Worm (Caenorhabditis elegans) whole organism, mixed stage, embryonic: ENCODE results near the gene srxa-8.

Experiments used
- bed-3 ChIP-seq: fragments of 200-800 bp; sonication (Bioruptor generic); optimal IDR thresholded peaks from 3 replicates; lab custom pipeline; 2018; ENCODE audit warnings: mild to moderate bottlenecking, missing genetic modification characterization, moderate library complexity, missing compliant biosample characterization
- elt-1 ChIP-seq: sonication (generic microtip); optimal IDR thresholded peaks from 2 replicates; lab custom pipeline; 2017; ENCODE audit warnings: missing genetic modification characterization, mild to moderate bottlenecking, missing compliant biosample characterization, antibody characterized with exemption, moderate library complexity, borderline replicate concordance; ENCODE audit not compliant: insufficient read depth
- lin-13 ChIP-seq: fragments of 150-350 bp; optimal IDR thresholded peaks from 2 replicates; lab custom pipeline; 2014; ENCODE audit warnings: missing biosample characterization, missing genetic modification characterization
- nhr-2 ChIP-seq: fragments of 150-350 bp; optimal IDR thresholded peaks from 2 replicates; lab custom pipeline; 2014; ENCODE audit warnings: missing biosample characterization, missing genetic modification characterization
- nhr-28 ChIP-seq: fragments of 150-350 bp; optimal IDR thresholded peaks from 2 replicates; lab custom pipeline; 2014; ENCODE audit warnings: missing biosample characterization, missing genetic modification characterization

ce11 chrX:13341853-13342252, 33.2 kb upstream of the srxa-8 start:
- no peak for TF ChIP-seq elt-1 (tag; lab: Kevin White, UChicago)
- TF ChIP-seq nhr-28 (tag; lab: Kevin White, UChicago): no peak
- no peak for TF ChIP-seq bed-3
- TF ChIP-seq nhr-2 (tag; lab: Kevin White, UChicago): no peak
- no peak for TF ChIP-seq lin-13 (tag; lab: Kevin White, UChicago)
